Worm (Caenorhabditis elegans): Measurements from ENCODE around the gene F28H6.7.

Gene F28H6.7

DNA sequence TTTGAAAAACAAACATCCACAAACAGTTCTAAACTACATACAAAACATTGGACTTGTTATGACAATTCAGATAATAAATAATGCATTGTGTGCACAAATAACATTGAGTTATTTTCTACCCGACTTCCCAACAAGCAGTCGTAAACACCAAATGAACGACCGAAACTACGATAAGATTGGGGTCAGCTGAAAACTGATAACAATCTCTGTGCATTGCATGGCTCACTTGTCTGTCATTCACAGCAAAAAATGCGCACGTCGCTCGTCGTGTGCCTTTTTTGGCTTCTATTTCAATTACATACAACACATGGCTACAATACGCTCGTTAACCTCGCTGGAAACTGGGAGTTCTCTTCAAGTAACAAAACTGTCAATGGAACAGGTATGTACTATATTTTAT lies 45.0 kb upstream of the F28H6.7 start, which contains the start of gene C33G3.4:
C33G3.4 (plus strand) TSS at position 213 of the 400 bp plus-strand sequence.
- TF ChIP-seq Y95B8A.8 (GFP tag; IDR thresholded peaks at IDR 0.05) (no peak), ceh-40 (GFP tag; IDR thresholded peaks at IDR 0.05) (no peak), let-607 (tag; optimal IDR thresholded peaks at IDR 0.05) (peak; percentile 53 to 58), lin-26 (GFP tag; IDR thresholded peaks at IDR 0.05) (no peak), hmg-1.2 (GFP tag; IDR thresholded peaks at IDR 0.05) (no peak), ZK185.1 (tag; optimal IDR thresholded peaks at IDR 0.05; ENCODE audit: poor library complexity, severe bottlenecking) (no peak), nfyb-1 (GFP tag; IDR thresholded peaks at IDR 0.05) (peak; percentile 70; the same call in 1 of the 2 replicates), ets-4 (GFP tag; optimal IDR thresholded peaks at IDR 0.05) (no peak), sdz-38 (tag; optimal IDR thresholded peaks at IDR 0.05) (no peak), him-1 (tag; optimal IDR thresholded peaks at IDR 0.05) (no peak), chd-7 (tag; optimal IDR thresholded peaks at IDR 0.05) (no peak), nhr-80 (tag; optimal IDR thresholded peaks at IDR 0.05) (peak; percentile 96), zim-3 (tag; optimal IDR thresholded peaks at IDR 0.05) (no peak), F57A8.1 (GFP tag; optimal IDR thresholded peaks at IDR 0.05) (no peak), cebp-2 (GFP tag; IDR thresholded peaks at IDR 0.05) (no peak), Y53G8AR.9 (GFP tag; conservative IDR thresholded peaks at IDR 0.05) (0 out of 2 replicates have a peak, but pooled peaks have one; percentile 34), C17E4.6 (GFP tag; IDR thresholded peaks at IDR 0.05) (no peak), nhr-90 (tag; optimal IDR thresholded peaks at IDR 0.05) (no peak), bed-1 (GFP tag; IDR thresholded peaks at IDR 0.05) (no peak), F39B2.1 (GFP tag; IDR thresholded peaks at IDR 0.05) (no peak), Y79H2A.3 (GFP tag; conservative IDR thresholded peaks at IDR 0.05) (no peak), athp-1 (tag; optimal IDR thresholded peaks at IDR 0.05) (no peak), akir-1 (GFP tag; optimal IDR thresholded peaks at IDR 0.05) (no peak), sea-2 (GFP tag; IDR thresholded peaks at IDR 0.05) (no peak), attf-6 (GFP tag; IDR thresholded peaks at IDR 0.05) (no peak), F33H1.4 (GFP tag; IDR thresholded peaks at IDR 0.05) (no peak), ceh-27 (GFP tag; optimal IDR thresholded peaks at IDR 0.05) (no peak), die-1 (tag; optimal IDR thresholded peaks at IDR 0.05) (no peak), snpc-1.3 (tag; optimal IDR thresholded peaks at IDR 0.05; ENCODE audit: insufficient read depth) (no peak), Y53F4B.3 (GFP tag; IDR thresholded peaks at IDR 0.05) (no peak), xnd-1 (tag; optimal IDR thresholded peaks at IDR 0.05) (no peak), hsf-1 (GFP tag; IDR thresholded peaks at IDR 0.05) (no peak), Y56A3A.18 (GFP tag; IDR thresholded peaks at IDR 0.05) (no peak), K11D2.4 (GFP tag; IDR thresholded peaks at IDR 0.05) (no peak), mxl-1 (tag; optimal IDR thresholded peaks at IDR 0.05) (no peak), hlh-12 (tag; optimal IDR thresholded peaks at IDR 0.05) (no peak), lsy-27 (tag; optimal IDR thresholded peaks at IDR 0.05; ENCODE audit: borderline replicate concordance, insufficient read depth) (no peak), unc-62 (GFP tag; optimal IDR thresholded peaks at IDR 0.05) (peak; percentile 50), B0336.3 (GFP tag; IDR thresholded peaks at IDR 0.05) (no peak), C06A6.2 (GFP tag; conservative IDR thresholded peaks at IDR 0.05) (no peak), tlf-1 (GFP tag; optimal IDR thresholded peaks at IDR 0.05) (no peak), rcor-1 (GFP tag; IDR thresholded peaks at IDR 0.05) (no peak), ceh-79 (tag; optimal IDR thresholded peaks at IDR 0.05) (no peak), lir-1 (GFP tag; conservative IDR thresholded peaks at IDR 0.05) (no peak), nhr-179 (tag; optimal IDR thresholded peaks at IDR 0.05) (no peak), F22D6.2 (tag; optimal IDR thresholded peaks at IDR 0.05) (no peak), bed-2 (GFP tag; IDR thresholded peaks at IDR 0.05) (no peak), madf-6 (GFP tag; IDR thresholded peaks at IDR 0.05) (no peak), nhr-27 (tag; optimal IDR thresholded peaks at IDR 0.05) (no peak), zfh-2 (GFP tag; conservative IDR thresholded peaks at IDR 0.05) (no peak)
